Fruit fly (Drosophila melanogaster): ENCODE results near the gene CG43155.
A peak's percentile ranks its signal among the peaks of the same experiment; 100 is the strongest.

The CG43155 gene

dm6 chrX:11499454-11499853, 39.9 kb downstream of the CG43155 start (continued):
- TF ChIP-seq Dref (GFP tag; IDR thresholded peaks at IDR 0.05): no peak
- TF ChIP-seq gt (GFP tag; IDR thresholded peaks at IDR 0.05): no peak
- peak; percentile 57 for TF ChIP-seq az2 (GFP tag; optimal IDR thresholded peaks at IDR 0.05)
- no peak for TF ChIP-seq Lhr (GFP tag; optimal IDR thresholded peaks at IDR 0.05)
- TF ChIP-seq Gsc (GFP tag; IDR thresholded peaks at IDR 0.05): no peak
- TF ChIP-seq CG10267 (tag; optimal IDR thresholded peaks at IDR 0.05): no peak
- TF ChIP-seq CG12219 (GFP tag; optimal IDR thresholded peaks at IDR 0.05): peak; percentile 43
- TF ChIP-seq crc (GFP tag; optimal IDR thresholded peaks at IDR 0.05): no peak
- TF ChIP-seq CG15514 (GFP tag; optimal IDR thresholded peaks at IDR 0.05): no peak
- no peak for TF ChIP-seq NFAT (GFP tag; IDR thresholded peaks at IDR 0.05)
- peak; percentile 14; the same call in 1 of the 2 replicates for TF ChIP-seq CG31224 (GFP tag; IDR thresholded peaks at IDR 0.05)
- TF ChIP-seq Ada2b (GFP tag; IDR thresholded peaks at IDR 0.05): no peak
- no peak for TF ChIP-seq dimm (GFP tag; IDR thresholded peaks at IDR 0.05)
- no peak; the same call in 2 of the 3 replicates for TF ChIP-seq croc (GFP tag; conservative IDR thresholded peaks at IDR 0.05)
- TF ChIP-seq Optix (GFP tag; IDR thresholded peaks at IDR 0.05): 0 out of 3 replicates have a peak, but pooled peaks have one; percentile 16
- TF ChIP-seq CG8281 (tag; optimal IDR thresholded peaks at IDR 0.05): no peak
- peak; percentile 42 for TF ChIP-seq tin (GFP tag; optimal IDR thresholded peaks at IDR 0.05)
- peak; percentile 23 for TF ChIP-seq CG17802 (tag; optimal IDR thresholded peaks at IDR 0.05)
- no peak for TF ChIP-seq en (GFP tag; optimal IDR thresholded peaks at IDR 0.05)
- TF ChIP-seq E2f2 (GFP tag; IDR thresholded peaks at IDR 0.05): no peak
- no peak for TF ChIP-seq Ets97D (GFP tag; optimal IDR thresholded peaks at IDR 0.05)
- no peak for TF ChIP-seq nerfin-2 (GFP tag; IDR thresholded peaks at IDR 0.05; ENCODE audit: partially characterized antibody)
- TF ChIP-seq CG1233 (GFP tag; optimal IDR thresholded peaks at IDR 0.05): no peak
- no peak for TF ChIP-seq CG18619 (GFP tag; optimal IDR thresholded peaks at IDR 0.05)
- no peak for TF ChIP-seq CG30431 (GFP tag; optimal IDR thresholded peaks at IDR 0.05)
- peak; percentile 31 for TF ChIP-seq pum (GFP tag; optimal IDR thresholded peaks at IDR 0.05)
- no peak for TF ChIP-seq gcm2 (GFP tag; optimal IDR thresholded peaks at IDR 0.05)
- TF ChIP-seq Trl (optimal IDR thresholded peaks at IDR 0.05): no peak
- TF ChIP-seq Trl (GFP tag; optimal IDR thresholded peaks at IDR 0.05): peak; percentile 53
- TF ChIP-seq ac (GFP tag; optimal IDR thresholded peaks at IDR 0.05): no peak
- peak; percentile 57 for TF ChIP-seq CG11504 (tag; optimal IDR thresholded peaks at IDR 0.05)
- no peak for TF ChIP-seq scrt (GFP tag; optimal IDR thresholded peaks at IDR 0.05)
- peak; percentile 56 for TF ChIP-seq CG17359 (tag; optimal IDR thresholded peaks at IDR 0.05)
- no peak for TF ChIP-seq run (tag; optimal IDR thresholded peaks at IDR 0.05)
- TF ChIP-seq CG13424 (tag; optimal IDR thresholded peaks at IDR 0.05): peak; percentile 32
- no peak for TF ChIP-seq ftz-f1 (GFP tag; optimal IDR thresholded peaks at IDR 0.05)
- 0 out of 2 replicates have a peak, but pooled peaks have one; percentile 22 for TF ChIP-seq onecut (GFP tag; IDR thresholded peaks at IDR 0.05)
- peak; percentile 29 for TF ChIP-seq ems (GFP tag; optimal IDR thresholded peaks at IDR 0.05)
- no peak for TF ChIP-seq cwo (GFP tag; optimal IDR thresholded peaks at IDR 0.05)
- TF ChIP-seq unpg (GFP tag; optimal IDR thresholded peaks at IDR 0.05): peak; percentile 27
- TF ChIP-seq row (GFP tag; IDR thresholded peaks at IDR 0.05): peak; percentile 59
- no peak for TF ChIP-seq CG14667 (GFP tag; IDR thresholded peaks at IDR 0.05)
- no peak for TF ChIP-seq CG11696 (GFP tag; IDR thresholded peaks at IDR 0.05)
- peak; percentile 33; the same call in 1 of the 2 replicates for TF ChIP-seq CG10366 (GFP tag; IDR thresholded peaks at IDR 0.05)
- TF ChIP-seq CG2678 (tag; optimal IDR thresholded peaks at IDR 0.05): peak; percentile 47
- no peak for TF ChIP-seq Sin3A (optimal IDR thresholded peaks at IDR 0.05)
- no peak for TF ChIP-seq grn (GFP tag; optimal IDR thresholded peaks at IDR 0.05)
- TF ChIP-seq Elba2 (GFP tag; optimal IDR thresholded peaks at IDR 0.05): no peak
- no peak for TF ChIP-seq sima (GFP tag; optimal IDR thresholded peaks at IDR 0.05)
- no peak for TF ChIP-seq vfl (GFP tag; optimal IDR thresholded peaks at IDR 0.05)
- no peak for TF ChIP-seq CG10959 (GFP tag; IDR thresholded peaks at IDR 0.05)
- TF ChIP-seq Abd-B (GFP tag; optimal IDR thresholded peaks at IDR 0.05): peak; percentile 33
- no peak for TF ChIP-seq CG8765 (GFP tag; IDR thresholded peaks at IDR 0.05)
